Fruit fly (Drosophila melanogaster) S2 (cell line): ENCODE results near the gene Spn85F.

Experiments
- CG8478 ChIP-seq: fragments of >200 bp; optimal IDR thresholded peaks from 2 replicates; lab custom pipeline; 2018
- CTCF ChIP-seq, 2 experiments: fragments of >200 bp; optimal IDR thresholded peaks; 2 replicates each; lab custom pipeline; 2018

dm6 chr3R:10045343-10045742 is 48.4 kb downstream of the Spn85F start, which contains the start of the genes CG11722 and mtTFB2:
- no peak for TF ChIP-seq CG8478 (lab: Kevin White, UChicago)
- TF ChIP-seq CTCF (optimal IDR thresholded peaks at IDR 0.05; lab: Kevin White, UChicago) = no peak
